Worm (Caenorhabditis elegans) whole organism, L4/young adult: ENCODE results near the gene pals-27.

Source experiments
- W03F9.2 ChIP-seq: fragments of 150-350 bp; optimal IDR thresholded peaks from 2 replicates; lab custom pipeline; 2014; ENCODE audit warnings: missing biosample characterization, missing genetic modification characterization
- him-1 ChIP-seq: sonication (generic microtip); optimal IDR thresholded peaks from 2 replicates; lab custom pipeline; 2016; ENCODE audit warnings: missing genotype, missing genetic modification reagents, missing genetic modification characterization, missing compliant biosample characterization

DNA sequence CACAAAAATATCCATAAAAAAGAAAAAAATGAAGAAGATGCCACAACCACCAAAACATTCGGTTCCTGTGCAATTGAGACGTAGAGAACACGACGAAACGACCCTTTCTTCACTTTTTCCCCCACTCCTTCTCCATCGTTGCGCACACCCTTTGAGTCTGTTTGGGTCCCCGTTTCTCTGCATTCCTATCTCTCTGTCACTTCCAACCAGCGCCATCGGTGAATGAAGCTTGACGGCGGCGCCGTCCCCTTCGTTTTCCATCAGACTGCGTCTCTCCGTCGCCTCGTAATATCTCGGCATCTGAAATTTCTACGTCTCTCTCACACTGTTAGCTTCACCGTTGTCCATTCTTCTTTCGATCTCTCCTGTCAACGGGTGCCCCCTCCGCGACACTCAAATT lies 45.8 kb upstream of the pals-27 start:
- no peak for TF ChIP-seq him-1 (tag; lab: Kevin White, UChicago)
- TF ChIP-seq W03F9.2, result peak; percentile 27
